Fruit fly (Drosophila melanogaster): ENCODE measurements around the gene RpS27A.

The RpS27A gene

DNA sequence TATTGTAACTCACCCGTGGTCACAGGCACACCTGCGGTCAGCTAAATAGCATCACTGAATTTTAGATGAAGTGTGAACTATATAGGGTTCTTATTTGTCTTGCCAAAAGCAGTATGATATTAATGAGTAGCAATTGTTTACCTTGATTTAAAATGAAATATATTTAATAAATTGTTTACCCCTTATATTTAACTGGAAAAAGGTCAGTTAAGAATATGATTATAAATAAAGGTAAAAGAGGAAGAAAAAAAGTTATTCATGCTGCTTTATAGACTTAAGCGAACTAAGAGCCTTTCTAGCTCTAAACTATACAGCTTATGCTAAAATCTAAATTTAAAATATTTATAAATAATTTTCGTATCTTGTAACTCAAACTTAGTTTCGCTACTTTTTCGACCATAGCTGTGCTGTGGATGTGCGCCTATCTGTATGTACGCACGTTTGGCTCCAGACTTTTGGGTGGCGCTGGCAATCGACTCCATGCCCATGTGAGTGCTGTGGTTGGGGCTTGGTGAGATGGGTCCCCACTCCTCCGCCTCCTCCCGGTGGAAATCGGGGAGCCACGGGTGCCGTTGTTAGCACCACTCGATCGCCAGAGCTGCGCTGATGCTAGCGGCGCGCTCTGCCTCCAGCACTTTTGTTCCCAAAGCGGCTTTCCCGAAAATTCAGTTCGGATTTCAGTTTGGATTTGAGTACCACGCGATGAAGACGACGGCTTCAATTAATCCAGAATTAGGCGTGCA lies 34.1 kb downstream of the RpS27A start, which contains the start of gene loh (continued):
- no peak for TF ChIP-seq NK7.1 (GFP tag; optimal IDR thresholded peaks at IDR 0.05)
- no peak for TF ChIP-seq CG6175 (GFP tag; IDR thresholded peaks at IDR 0.05)
- TF ChIP-seq CG18619 (GFP tag; optimal IDR thresholded peaks at IDR 0.05), result peak; percentile 41
- no peak for TF ChIP-seq CG3726 (GFP tag; IDR thresholded peaks at IDR 0.05)
- TF ChIP-seq HLH4C (GFP tag; IDR thresholded peaks at IDR 0.05; ENCODE audit: partially characterized antibody), result no peak
- no peak for TF ChIP-seq CG13624 (GFP tag; optimal IDR thresholded peaks at IDR 0.05)
- TF ChIP-seq CG14965 (GFP tag; optimal IDR thresholded peaks at IDR 0.05; ENCODE audit: borderline replicate concordance), result no peak
- TF ChIP-seq Dad (GFP tag; optimal IDR thresholded peaks at IDR 0.05), result no peak
- no peak for TF ChIP-seq CG7745 (tag; optimal IDR thresholded peaks at IDR 0.05)
- peak; percentile 42 for TF ChIP-seq CG12299 (tag; optimal IDR thresholded peaks at IDR 0.05)
- peak; percentile 77 for TF ChIP-seq CG8924 (tag; optimal IDR thresholded peaks at IDR 0.05)
- TF ChIP-seq gcm (GFP tag; optimal IDR thresholded peaks at IDR 0.05), result no peak
- no peak for TF ChIP-seq org-1 (GFP tag; optimal IDR thresholded peaks at IDR 0.05)
- no peak for TF ChIP-seq CG13894 (tag; optimal IDR thresholded peaks at IDR 0.05)
- no peak for TF ChIP-seq CG18764 (GFP tag; optimal IDR thresholded peaks at IDR 0.05)
- TF ChIP-seq CG10274 (GFP tag; optimal IDR thresholded peaks at IDR 0.05), result no peak
- peak; percentile 65 for TF ChIP-seq CG17829 (tag; optimal IDR thresholded peaks at IDR 0.05)
- peak; percentile 18 for TF ChIP-seq CG1603 (tag; optimal IDR thresholded peaks at IDR 0.05)
- peak; percentile 64 for TF ChIP-seq CG10267 (tag; optimal IDR thresholded peaks at IDR 0.05)
- no peak for TF ChIP-seq CG6813 (GFP tag; optimal IDR thresholded peaks at IDR 0.05)
- peak; percentile 73 for TF ChIP-seq CG13424 (tag; optimal IDR thresholded peaks at IDR 0.05)
- TF ChIP-seq CG10321 (GFP tag; IDR thresholded peaks at IDR 0.05), result no peak
- peak; percentile 48 for TF ChIP-seq sug (tag; optimal IDR thresholded peaks at IDR 0.05)
- TF ChIP-seq CG11398 (GFP tag; optimal IDR thresholded peaks at IDR 0.05), result no peak
- TF ChIP-seq CG15269 (tag; optimal IDR thresholded peaks at IDR 0.05), result peak; percentile 43
- TF ChIP-seq Asciz (GFP tag; optimal IDR thresholded peaks at IDR 0.05), result peak; percentile 60
- TF ChIP-seq h (optimal IDR thresholded peaks at IDR 0.05), result no peak
- no peak for TF ChIP-seq slou (GFP tag; optimal IDR thresholded peaks at IDR 0.05)
- no peak for TF ChIP-seq HLHmδ (GFP tag; optimal IDR thresholded peaks at IDR 0.05)
- no peak for TF ChIP-seq fru (optimal IDR thresholded peaks at IDR 0.05)
- no peak; the same call in 2 of the 3 replicates for TF ChIP-seq so (GFP tag; IDR thresholded peaks at IDR 0.05)
- peak; percentile 30 for TF ChIP-seq CG16815 (GFP tag; optimal IDR thresholded peaks at IDR 0.05)
- no peak for TF ChIP-seq gt (GFP tag; IDR thresholded peaks at IDR 0.05)
- TF ChIP-seq Myb (GFP tag; optimal IDR thresholded peaks at IDR 0.05), result no peak
- no peak for TF ChIP-seq toy (GFP tag; IDR thresholded peaks at IDR 0.05)
- no peak for TF ChIP-seq NC2β (GFP tag; optimal IDR thresholded peaks at IDR 0.05)
- no peak for TF ChIP-seq CG14050 (GFP tag; IDR thresholded peaks at IDR 0.05)
- no peak for TF ChIP-seq Lpt (GFP tag; optimal IDR thresholded peaks at IDR 0.05)
- TF ChIP-seq CG34224 (GFP tag; IDR thresholded peaks at IDR 0.05; ENCODE audit: partially characterized antibody), result no peak
- no peak for TF ChIP-seq gsb-n (tag; optimal IDR thresholded peaks at IDR 0.05)
- peak; percentile 33; the same call in 2 of the 3 replicates for TF ChIP-seq croc (GFP tag; conservative IDR thresholded peaks at IDR 0.05)
- TF ChIP-seq CG12942 (GFP tag; optimal IDR thresholded peaks at IDR 0.05), result no peak
- TF ChIP-seq CG32532 (GFP tag; IDR thresholded peaks at IDR 0.05), result no peak
- peak; percentile 38 for TF ChIP-seq Vsx1 (GFP tag; optimal IDR thresholded peaks at IDR 0.05)
- TF ChIP-seq HLH54F (GFP tag; optimal IDR thresholded peaks at IDR 0.05), result no peak
- TF ChIP-seq CG17385 (GFP tag; optimal IDR thresholded peaks at IDR 0.05), result peak; percentile 65
- TF ChIP-seq CG11093 (GFP tag; IDR thresholded peaks at IDR 0.05), result no peak
- TF ChIP-seq Nf-YA (GFP tag; IDR thresholded peaks at IDR 0.05), result no peak
- peak; percentile 85 for TF ChIP-seq CG18262 (tag; optimal IDR thresholded peaks at IDR 0.05)
- TF ChIP-seq Hmr (GFP tag; optimal IDR thresholded peaks at IDR 0.05), result no peak
- no peak for TF ChIP-seq CG17186 (GFP tag; optimal IDR thresholded peaks at IDR 0.05)
